Worm (Caenorhabditis elegans): Measurements from ENCODE around the gene JC8.4.

Gene JC8.4

ce11 chrIV:13238943-13239861, 4.3 kb upstream of the JC8.4 start, which contains the start of gene tag-115 (continued):
- no peak for TF ChIP-seq lir-3 (tag; optimal IDR thresholded peaks at IDR 0.05; ENCODE audit: poor library complexity)
- TF ChIP-seq efl-3 (GFP tag; optimal IDR thresholded peaks at IDR 0.05) = no peak
- TF ChIP-seq vab-15 (tag; optimal IDR thresholded peaks at IDR 0.05) = no peak
- TF ChIP-seq pqm-1 (tag; optimal IDR thresholded peaks at IDR 0.05) = no peak
- no peak for TF ChIP-seq dsc-1 (tag; optimal IDR thresholded peaks at IDR 0.05)
- TF ChIP-seq lin-13 (GFP tag; optimal IDR thresholded peaks at IDR 0.05) = no peak
- TF ChIP-seq egl-13 (tag; optimal IDR thresholded peaks at IDR 0.05) = no peak
- TF ChIP-seq ceh-8 (GFP tag; optimal IDR thresholded peaks at IDR 0.05) = no peak
- TF ChIP-seq nhr-77 (tag; optimal IDR thresholded peaks at IDR 0.05) = no peak
- no peak for TF ChIP-seq hpl-2 (GFP tag; optimal IDR thresholded peaks at IDR 0.05)
- no peak for TF ChIP-seq nhr-76 (tag; optimal IDR thresholded peaks at IDR 0.05)
- no peak for TF ChIP-seq zag-1 (tag; optimal IDR thresholded peaks at IDR 0.05)
- TF ChIP-seq isw-1 (GFP tag; IDR thresholded peaks at IDR 0.05) = no peak
- TF ChIP-seq ceh-88 (GFP tag; IDR thresholded peaks at IDR 0.05) = no peak
- peak; percentile 37 for TF ChIP-seq nhr-85 (tag)
- TF ChIP-seq nhr-28 (tag; optimal IDR thresholded peaks at IDR 0.05) = no peak
- TF ChIP-seq ztf-4 (tag; optimal IDR thresholded peaks at IDR 0.05) = no peak
- TF ChIP-seq Y116A8C.19 (tag; optimal IDR thresholded peaks at IDR 0.05; ENCODE audit: borderline replicate concordance) = no peak
- no peak for TF ChIP-seq grh-1 (GFP tag; IDR thresholded peaks at IDR 0.05)
- TF ChIP-seq lin-14 (GFP tag; optimal IDR thresholded peaks at IDR 0.05) = no peak
- TF ChIP-seq unc-30 (tag; optimal IDR thresholded peaks at IDR 0.05) = no peak
- no peak for TF ChIP-seq ceh-90 (tag; optimal IDR thresholded peaks at IDR 0.05)
- no peak for TF ChIP-seq unc-98 (GFP tag; IDR thresholded peaks at IDR 0.05)
- TF ChIP-seq lin-39 (tag; optimal IDR thresholded peaks at IDR 0.05) = no peak
- peak; percentile 57 for TF ChIP-seq ama-1 (optimal IDR thresholded peaks at IDR 0.05)
- no peak for TF ChIP-seq nhr-84 (tag; optimal IDR thresholded peaks at IDR 0.05)
- peak; percentile 18 for TF ChIP-seq swsn-7 (tag; optimal IDR thresholded peaks at IDR 0.05)
- no peak for TF ChIP-seq fkh-4 (tag; optimal IDR thresholded peaks at IDR 0.05; ENCODE audit: borderline replicate concordance)
- no peak for TF ChIP-seq hlh-17 (GFP tag; optimal IDR thresholded peaks at IDR 0.05; ENCODE audit: borderline replicate concordance)
- no peak for TF ChIP-seq nhr-12 (tag; optimal IDR thresholded peaks at IDR 0.05)
- no peak for TF ChIP-seq aha-1 (tag; optimal IDR thresholded peaks at IDR 0.05)
- TF ChIP-seq skn-1 (tag; optimal IDR thresholded peaks at IDR 0.05) = no peak
- no peak for TF ChIP-seq ceh-63 (GFP tag; optimal IDR thresholded peaks at IDR 0.05)
- TF ChIP-seq tbx-2 (tag; optimal IDR thresholded peaks at IDR 0.05) = no peak

- TF ChIP-seq fkh-10 (GFP tag; optimal IDR thresholded peaks at IDR 0.05) (peak; percentile 99), C34B4.2 (tag; optimal IDR thresholded peaks at IDR 0.05) (peak; percentile 82), efl-3 (GFP tag; optimal IDR thresholded peaks at IDR 0.05) (peak; percentile 58), efl-1 (optimal IDR thresholded peaks at IDR 0.05) (peak; percentile 98), efl-1 (GFP tag; optimal IDR thresholded peaks at IDR 0.05 in 1 of 2) (peak; percentile 93 to 100), mdl-1 (tag; optimal IDR thresholded peaks at IDR 0.05) (peak; percentile 2 to 98), zag-1 (tag; optimal IDR thresholded peaks at IDR 0.05) (peak; percentile 94), lin-14 (GFP tag; optimal IDR thresholded peaks at IDR 0.05) (peak; percentile 99), nhr-71 (tag; optimal IDR thresholded peaks at IDR 0.05) (peak; percentile 100), nhr-77 (tag; optimal IDR thresholded peaks at IDR 0.05) (peak; percentile 98), isw-1 (GFP tag; IDR thresholded peaks at IDR 0.05) (peak; percentile 99), dsc-1 (tag; optimal IDR thresholded peaks at IDR 0.05) (peak; percentile 99), elt-3 (tag; optimal IDR thresholded peaks at IDR 0.05) (peak; percentile 86 to 99 (median 98)), ceh-88 (GFP tag; IDR thresholded peaks at IDR 0.05) (peak; percentile 97), fos-1 (tag; optimal IDR thresholded peaks at IDR 0.05) (peak; percentile 97), blmp-1 (tag; optimal IDR thresholded peaks at IDR 0.05) (peak; percentile 83), mef-2 (tag; optimal IDR thresholded peaks at IDR 0.05) (peak; percentile 93), pag-3 (tag; optimal IDR thresholded peaks at IDR 0.05; ENCODE audit: borderline replicate concordance, insufficient read depth) (no peak), snu-23 (GFP tag; optimal IDR thresholded peaks at IDR 0.05) (peak; percentile 100), tbx-2 (tag; optimal IDR thresholded peaks at IDR 0.05) (peak; percentile 99), ceh-90 (tag; optimal IDR thresholded peaks at IDR 0.05) (peak; percentile 71), unc-98 (GFP tag; IDR thresholded peaks at IDR 0.05) (peak; percentile 91), vab-15 (tag; optimal IDR thresholded peaks at IDR 0.05) (peak; percentile 97), mep-1 (tag; optimal IDR thresholded peaks at IDR 0.05) (peak; percentile 100), jun-1 (tag; optimal IDR thresholded peaks at IDR 0.05) (peak; percentile 98), sox-4 (tag; optimal IDR thresholded peaks at IDR 0.05) (peak; percentile 94)
Observed at ce11 chrIV:13240078-13240841, 3.2 kb upstream of the JC8.4 start, which contains the start of gene rpl-12. Gene rpl-12 (minus strand): TSS chrIV:13240651.

All from whole organism, L1 larva.